Fruit fly (Drosophila melanogaster) whole organism, embryonic: ENCODE data around the gene ida.

ENCODE experiments used
- Adf1 ChIP-seq: fragments of 200-800 bp; sonication (Bioruptor generic); IDR thresholded peaks from 2 replicates; pipeline ENCODE4 v1.3.6; 2022; ENCODE audit warnings: missing biosample characterization, missing genetic modification characterization
- Atf3 ChIP-seq: fragments of 200-800 bp; sonication (Bioruptor generic); optimal IDR thresholded peaks from 3 replicates; lab custom pipeline; 2016; ENCODE audit warnings: missing biosample characterization, missing genetic modification characterization
- Bdp1 ChIP-seq: fragments of 200-800 bp; sonication (Bioruptor generic); optimal IDR thresholded peaks from 3 replicates; lab custom pipeline; 2016; ENCODE audit warnings: missing biosample characterization, missing genetic modification characterization
- Bgb ChIP-seq: fragments of 200-800 bp; sonication (Bioruptor generic); IDR thresholded peaks from 2 replicates; pipeline ENCODE4 v1.3.6; 2022; ENCODE audit warnings: missing biosample characterization, missing genetic modification characterization; ENCODE audit not compliant: partially characterized antibody
- CG10209 ChIP-seq: fragments of 200-800 bp; sonication (Bioruptor generic); optimal IDR thresholded peaks from 3 replicates; lab custom pipeline; 2017; ENCODE audit warnings: missing biosample characterization, mild to moderate bottlenecking, missing genetic modification characterization, missing genetic modification reagents
- CG1024 ChIP-seq: fragments of 200-800 bp; sonication (Bioruptor generic); IDR thresholded peaks from 2 replicates; pipeline ENCODE4 v1.3.6; 2022; ENCODE audit warnings: missing biosample characterization, missing genetic modification characterization
- CG10462 ChIP-seq: fragments of 200-800 bp; sonication (Bioruptor generic); optimal IDR thresholded peaks from 2 replicates; lab custom pipeline; 2016; ENCODE audit warnings: missing biosample characterization, missing genetic modification characterization
- CG11456 ChIP-seq: fragments of 200-800 bp; sonication (Bioruptor generic); IDR thresholded peaks from 3 replicates; pipeline ENCODE4 v1.3.6; 2022; ENCODE audit warnings: missing biosample characterization, missing genetic modification characterization
- CG12219 ChIP-seq: fragments of 200-800 bp; sonication (Bioruptor generic); optimal IDR thresholded peaks from 3 replicates; lab custom pipeline; 2018; ENCODE audit warnings: missing biosample characterization, mild to moderate bottlenecking, missing genetic modification characterization
- CG12299 ChIP-seq: fragments of 200-800 bp; sonication (Bioruptor generic); optimal IDR thresholded peaks from 2 replicates; lab custom pipeline; 2018; ENCODE audit warnings: missing biosample characterization, mild to moderate bottlenecking, missing genetic modification characterization
- CG12942 ChIP-seq: fragments of 200-800 bp; sonication (Bioruptor generic); optimal IDR thresholded peaks from 3 replicates; lab custom pipeline; 2016; ENCODE audit warnings: missing biosample characterization, missing genetic modification characterization
- CG14441 ChIP-seq: fragments of 200-800 bp; sonication (Bioruptor generic); IDR thresholded peaks from 2 replicates; pipeline ENCODE4 v1.3.6; 2022; ENCODE audit warnings: missing biosample characterization, missing genetic modification characterization
- CG17361 ChIP-seq: fragments of 200-800 bp; sonication (Bioruptor generic); IDR thresholded peaks from 3 replicates; pipeline ENCODE4 v1.3.6; 2022; ENCODE audit warnings: missing biosample characterization, missing genetic modification characterization
- CG33213 ChIP-seq: fragments of 200-800 bp; sonication (Bioruptor generic); optimal IDR thresholded peaks from 3 replicates; lab custom pipeline; 2016; ENCODE audit warnings: missing biosample characterization, missing genetic modification characterization
- CG4360 ChIP-seq: fragments of 200-800 bp; sonication (Bioruptor generic); IDR thresholded peaks from 2 replicates; pipeline ENCODE4 v1.3.6; 2022; ENCODE audit warnings: missing biosample characterization, missing genetic modification characterization
- CG4617 ChIP-seq: fragments of 200-800 bp; sonication (Bioruptor generic); optimal IDR thresholded peaks from 3 replicates; lab custom pipeline; 2016; ENCODE audit warnings: missing biosample characterization, missing genetic modification characterization, borderline replicate concordance
- CG4707 ChIP-seq: fragments of 200-800 bp; sonication (Bioruptor generic); optimal IDR thresholded peaks from 2 replicates; lab custom pipeline; 2018; ENCODE audit warnings: missing biosample characterization, mild to moderate bottlenecking, missing genetic modification characterization, moderate library complexity
- CG5953 ChIP-seq: fragments of 200-800 bp; sonication (Bioruptor generic); IDR thresholded peaks from 2 replicates; pipeline ENCODE4 v1.3.6; 2022; ENCODE audit warnings: missing biosample characterization, missing genetic modification characterization
- CG7745 ChIP-seq: fragments of 200-800 bp; sonication (Bioruptor generic); optimal IDR thresholded peaks from 2 replicates; lab custom pipeline; 2018; ENCODE audit warnings: missing biosample characterization, mild to moderate bottlenecking, missing genetic modification characterization, moderate library complexity
- CG8924 ChIP-seq: fragments of 200-800 bp; optimal IDR thresholded peaks from 3 replicates; lab custom pipeline; 2019; ENCODE audit warnings: missing biosample characterization, mild to moderate bottlenecking, missing genetic modification characterization, moderate library complexity
- CG9609 ChIP-seq: fragments of 200-800 bp; sonication (Bioruptor generic); optimal IDR thresholded peaks from 3 replicates; lab custom pipeline; 2016; ENCODE audit warnings: missing biosample characterization, missing genetic modification characterization
- Dref ChIP-seq: fragments of 200-800 bp; sonication (Bioruptor generic); IDR thresholded peaks from 2 replicates; pipeline ENCODE4 v1.3.6; 2022; ENCODE audit warnings: missing biosample characterization, missing genetic modification characterization
- Fer2 ChIP-seq: fragments of 200-800 bp; sonication (Bioruptor generic); optimal IDR thresholded peaks from 2 replicates; lab custom pipeline; 2018; ENCODE audit warnings: missing biosample characterization, mild to moderate bottlenecking, missing genetic modification characterization, moderate library complexity
- Kr ChIP-seq: fragments of 200-800 bp; sonication (Bioruptor generic); optimal IDR thresholded peaks from 2 replicates; lab custom pipeline; 2017; ENCODE audit warnings: missing biosample characterization, mild to moderate bottlenecking, missing genetic modification characterization
- Pdp1 ChIP-seq, 2 experiments: fragments of 200-800 bp; sonication (Bioruptor generic); optimal IDR thresholded peaks; 3 replicates each; lab custom pipeline; 2016; ENCODE audit warnings: missing biosample characterization in 2 of 2, missing genetic modification characterization in 2 of 2, mild to moderate bottlenecking in 1 of 2, moderate library complexity in 1 of 2
- Sin3A ChIP-seq: fragments of >200 bp; optimal IDR thresholded peaks from 2 replicates; lab custom pipeline; 2018
- Six4 ChIP-seq: fragments of 200-800 bp; sonication (Bioruptor generic); optimal IDR thresholded peaks from 2 replicates; lab custom pipeline; 2016; ENCODE audit warnings: missing biosample characterization, missing genetic modification characterization
- Taf1 ChIP-seq: fragments of 200-800 bp; sonication (Bioruptor generic); IDR thresholded peaks from 2 replicates; pipeline ENCODE4 v1.3.6; 2022; ENCODE audit warnings: missing biosample characterization, missing genetic modification characterization
- Usf ChIP-seq: fragments of 200-800 bp; sonication (Bioruptor generic); optimal IDR thresholded peaks from 2 replicates; lab custom pipeline; 2017; ENCODE audit warnings: missing genotype, missing biosample characterization, missing genetic modification characterization
- ab ChIP-seq: fragments of 200-800 bp; sonication (Bioruptor generic); optimal IDR thresholded peaks from 2 replicates; lab custom pipeline; 2016; ENCODE audit warnings: missing biosample characterization, missing genetic modification characterization
- bcd ChIP-seq: fragments of 200-800 bp; sonication (Bioruptor generic); optimal IDR thresholded peaks from 2 replicates; lab custom pipeline; 2017; ENCODE audit warnings: missing biosample characterization, mild to moderate bottlenecking, missing genetic modification characterization
- bigmax ChIP-seq: fragments of 200-800 bp; sonication (Bioruptor generic); optimal IDR thresholded peaks from 2 replicates; lab custom pipeline; 2018; ENCODE audit warnings: missing biosample characterization, mild to moderate bottlenecking, missing genetic modification characterization
- cg ChIP-seq: fragments of 200-800 bp; sonication (Bioruptor generic); optimal IDR thresholded peaks from 3 replicates; lab custom pipeline; 2019; ENCODE audit warnings: missing biosample characterization, mild to moderate bottlenecking, missing genetic modification characterization, moderate library complexity
- chm ChIP-seq: fragments of 200-800 bp; sonication (Bioruptor generic); IDR thresholded peaks from 2 replicates; pipeline ENCODE4 v1.3.6; 2022; ENCODE audit warnings: missing biosample characterization, missing genetic modification characterization
- ci ChIP-seq: fragments of 200-800 bp; sonication (Bioruptor generic); IDR thresholded peaks from 3 replicates; pipeline ENCODE4 v1.3.6; 2022; ENCODE audit warnings: missing biosample characterization, missing genetic modification characterization
- crol ChIP-seq: fragments of 200-800 bp; sonication (Bioruptor generic); IDR thresholded peaks from 2 replicates; pipeline ENCODE4 v1.3.6; 2022; ENCODE audit warnings: missing biosample characterization, missing genetic modification characterization
- dimm ChIP-seq: fragments of 200-800 bp; sonication (Bioruptor generic); IDR thresholded peaks from 2 replicates; pipeline ENCODE4 v1.3.6; 2022; ENCODE audit warnings: missing biosample characterization, missing genetic modification characterization
- disco-r ChIP-seq: fragments of 200-800 bp; sonication (Bioruptor generic); optimal IDR thresholded peaks from 2 replicates; lab custom pipeline; 2016; ENCODE audit warnings: missing biosample characterization, missing genetic modification characterization
- en ChIP-seq: fragments of 200-800 bp; sonication (Bioruptor generic); optimal IDR thresholded peaks from 2 replicates; lab custom pipeline; 2016; ENCODE audit warnings: missing biosample characterization, missing genetic modification characterization
- nom ChIP-seq: fragments of 200-800 bp; sonication (Bioruptor generic); optimal IDR thresholded peaks from 2 replicates; lab custom pipeline; 2017; ENCODE audit warnings: missing biosample characterization, missing genetic modification characterization, mild to moderate bottlenecking, moderate library complexity, missing genetic modification reagents
- onecut ChIP-seq: fragments of 200-800 bp; sonication (Bioruptor generic); IDR thresholded peaks from 2 replicates; pipeline ENCODE4 v1.3.6; 2022; ENCODE audit warnings: missing biosample characterization, missing genetic modification characterization
- otp ChIP-seq: fragments of 200-800 bp; sonication (Bioruptor generic); IDR thresholded peaks from 3 replicates; pipeline ENCODE4, ENCODE4 v1.3.6; 2022; ENCODE audit warnings: missing biosample characterization, missing genetic modification characterization
- p53 ChIP-seq: fragments of 200-800 bp; sonication (Bioruptor generic); optimal IDR thresholded peaks from 2 replicates; lab custom pipeline; 2016; ENCODE audit warnings: missing biosample characterization, missing genetic modification characterization
- pros ChIP-seq: fragments of 200-800 bp; sonication (Bioruptor generic); optimal IDR thresholded peaks from 3 replicates; lab custom pipeline; 2019; ENCODE audit warnings: missing biosample characterization, mild to moderate bottlenecking, missing genetic modification characterization, moderate library complexity
- rib ChIP-seq: fragments of 200-800 bp; sonication (Bioruptor generic); IDR thresholded peaks from 2 replicates; pipeline ENCODE4 v1.3.6; 2022; ENCODE audit warnings: missing biosample characterization, missing genetic modification characterization
- sc ChIP-seq, 3 experiments: fragments of >200 bp in 2 of 3; fragments of 200-800 bp in 1 of 3; sonication (Bioruptor generic) in 1 of 3; optimal IDR thresholded peaks; 2 replicates in 2 of 3; 3 replicates in 1 of 3; lab custom pipeline; 2017; ENCODE audit warnings: mild to moderate bottlenecking in 1 of 3, missing biosample characterization in 1 of 3, missing genetic modification characterization in 1 of 3, missing genetic modification reagents in 1 of 3
- sd ChIP-seq: fragments of 200-800 bp; sonication (Bioruptor generic); optimal IDR thresholded peaks from 3 replicates; lab custom pipeline; 2018; ENCODE audit warnings: missing biosample characterization, mild to moderate bottlenecking, missing genetic modification characterization, moderate library complexity
- slp2 ChIP-seq: fragments of 200-800 bp; sonication (Bioruptor generic); optimal IDR thresholded peaks from 2 replicates; lab custom pipeline; 2016; ENCODE audit warnings: missing biosample characterization, missing genetic modification characterization
- tx ChIP-seq: fragments of 200-800 bp; sonication (Bioruptor generic); optimal IDR thresholded peaks from 2 replicates; lab custom pipeline; 2016; ENCODE audit warnings: missing biosample characterization, missing genetic modification characterization

ida gene

DNA sequence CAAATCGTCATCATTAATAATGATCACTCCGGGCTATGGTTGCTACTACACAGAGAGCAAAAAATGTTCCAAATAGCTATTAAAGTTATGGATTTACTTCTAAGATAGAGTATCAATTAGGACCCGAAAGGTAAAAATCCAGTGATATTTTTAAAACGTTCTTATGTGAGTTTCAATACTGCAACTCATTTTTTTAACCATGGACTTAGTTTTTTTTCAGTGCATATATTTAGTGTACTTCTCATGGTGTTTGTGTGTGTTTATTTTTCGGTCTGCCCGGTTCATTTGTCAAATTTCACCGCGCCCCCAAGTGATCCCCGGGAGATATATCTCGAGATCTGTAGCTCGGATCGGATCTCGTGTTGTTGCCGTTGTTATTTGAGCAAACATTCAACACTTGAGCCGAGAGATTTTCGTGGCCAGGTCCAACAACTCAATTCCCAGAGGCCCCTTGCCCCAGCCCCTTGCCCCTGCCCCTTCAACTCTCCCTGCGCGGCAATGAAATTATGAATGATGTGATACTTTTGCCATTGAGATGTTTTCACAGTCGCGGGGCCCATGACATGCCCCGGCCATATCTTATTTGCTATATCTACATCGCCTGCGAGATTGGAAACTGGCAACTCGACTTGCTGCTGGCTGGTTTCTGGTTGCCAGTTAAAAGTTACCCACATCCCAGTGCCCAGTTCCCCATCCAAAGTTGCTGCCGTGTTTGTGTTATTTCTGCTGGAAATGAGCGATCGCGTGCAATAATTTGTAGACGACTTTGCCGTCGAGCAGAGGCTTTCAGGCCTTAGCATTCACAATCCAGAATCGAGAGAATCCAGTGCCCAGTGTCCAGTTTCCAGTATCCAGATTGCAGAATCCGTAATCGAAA is 42.4 kb upstream of the ida start (continued):
- TF ChIP-seq CG17361 (GFP tag; lab: Robert Waterston, UW) (peak; percentile 72; the same call in 2 of the 3 replicates), CG5953 (GFP tag; lab: Robert Waterston, UW) (no peak), chm (GFP tag; lab: Robert Waterston, UW) (peak; percentile 71; the same call in 1 of the 2 replicates), CG33213 (peak; percentile 62), CG7745 (tag; lab: Kevin White, UChicago) (peak; percentile 57), CG11456 (GFP tag; lab: Robert Waterston, UW) (no peak), slp2 (GFP tag; lab: Kevin White, UChicago) (peak; percentile 57), Usf (peak; percentile 62), CG14441 (GFP tag; lab: Robert Waterston, UW) (0 out of 2 replicates have a peak, but pooled peaks have one; percentile 10), Bdp1 (GFP tag; lab: Kevin White, UChicago) (peak; percentile 39), Bgb (GFP tag; lab: Robert Waterston, UW) (no peak), rib (GFP tag; lab: Robert Waterston, UW) (no peak), CG4707 (GFP tag; lab: Kevin White, UChicago) (peak; percentile 51), Six4 (peak; percentile 68), CG4360 (GFP tag; lab: Robert Waterston, UW) (peak; percentile 28), p53 (GFP tag; lab: Kevin White, UChicago) (no peak), Kr (GFP tag; lab: Kevin White, UChicago) (no peak), Taf1 (no peak), Pdp1 (GFP tag; optimal IDR thresholded peaks at IDR 0.05; lab: Kevin White, UChicago) (peak in 1 of 2 experiments; percentile 75), CG10462 (GFP tag; lab: Kevin White, UChicago) (peak; percentile 63), ab (no peak), CG12299 (tag; lab: Kevin White, UChicago) (no peak), CG4617 (GFP tag; lab: Kevin White, UChicago) (peak; percentile 8), disco-r (no peak), CG12219 (GFP tag; lab: Kevin White, UChicago) (peak; percentile 60), bcd (peak; percentile 27), Sin3A (lab: Kevin White, UChicago) (no peak), sd (peak; percentile 4), Atf3 (GFP tag; lab: Kevin White, UChicago) (peak; percentile 73), en (peak; percentile 28), pros (GFP tag; lab: Kevin White, UChicago) (no peak), otp (peak; percentile 83), CG8924 (peak; percentile 83), Dref (GFP tag; lab: Robert Waterston, UW) (no peak), dimm (GFP tag; lab: Robert Waterston, UW) (no peak), Fer2 (tag; lab: Kevin White, UChicago) (no peak), CG10209 (GFP tag; lab: Kevin White, UChicago) (peak; percentile 71), crol (peak; percentile 81), nom (GFP tag; lab: Kevin White, UChicago) (no peak), cg (GFP tag; lab: Kevin White, UChicago) (peak; percentile 33), CG9609 (peak; percentile 68), bigmax (GFP tag; lab: Kevin White, UChicago) (no peak), sc (optimal IDR thresholded peaks at IDR 0.05; lab: Kevin White, UChicago) (no peak), sc (GFP tag; optimal IDR thresholded peaks at IDR 0.05; lab: Kevin White, UChicago) (peak; percentile 54), CG12942 (GFP tag; lab: Kevin White, UChicago) (peak; percentile 11), tx (GFP tag; lab: Kevin White, UChicago) (peak; percentile 60), ci (GFP tag; lab: Robert Waterston, UW) (peak; percentile 80), CG1024 (GFP tag; lab: Robert Waterston, UW) (peak; percentile 61; the same call in 1 of the 2 replicates), Adf1 (GFP tag; lab: Robert Waterston, UW) (no peak), onecut (GFP tag; lab: Robert Waterston, UW) (peak; percentile 59)
